Worm (Caenorhabditis elegans) whole organism, L4 larva: ENCODE measurements around the gene M04G7.5.

Source experiments
- ZK546.5 ChIP-seq, 2 experiments: sonication (generic microtip); optimal IDR thresholded peaks; 2 replicates each; lab custom pipeline; 2017; ENCODE audit warnings: missing biosample characterization in 2 of 2, missing genetic modification characterization in 2 of 2
- aha-1 ChIP-seq: fragments of 150-350 bp; peaks from one replicate; lab custom pipeline; 2014; ENCODE audit warnings: missing biosample characterization, missing genetic modification characterization
- aly-2 ChIP-seq: sonication (generic microtip); optimal IDR thresholded peaks from 2 replicates; lab custom pipeline; 2018; ENCODE audit warnings: missing biosample characterization, missing genetic modification characterization
- ama-1 ChIP-seq: fragments of 150-350 bp; optimal IDR thresholded peaks from 2 replicates; lab custom pipeline; 2014; ENCODE audit warnings: inconsistent platforms, mixed read lengths
- daf-8 ChIP-seq: fragments of 200-800 bp; sonication (Bioruptor generic); IDR thresholded peaks from 2 replicates; pipeline ENCODE4 v1.3.6; 2022; ENCODE audit warnings: missing genetic modification characterization, missing compliant biosample characterization
- fkh-10 ChIP-seq: fragments of 150-350 bp; optimal IDR thresholded peaks from 2 replicates; lab custom pipeline; 2014; ENCODE audit warnings: missing biosample characterization, missing genetic modification reagents, missing genetic modification characterization
- nhr-10 ChIP-seq: fragments of 150-350 bp; optimal IDR thresholded peaks from 2 replicates; lab custom pipeline; 2014; ENCODE audit warnings: missing biosample characterization, missing genetic modification characterization
- zag-1 ChIP-seq: fragments of 150-350 bp; optimal IDR thresholded peaks from 2 replicates; lab custom pipeline; 2014; ENCODE audit warnings: missing biosample characterization, missing genetic modification characterization

DNA sequence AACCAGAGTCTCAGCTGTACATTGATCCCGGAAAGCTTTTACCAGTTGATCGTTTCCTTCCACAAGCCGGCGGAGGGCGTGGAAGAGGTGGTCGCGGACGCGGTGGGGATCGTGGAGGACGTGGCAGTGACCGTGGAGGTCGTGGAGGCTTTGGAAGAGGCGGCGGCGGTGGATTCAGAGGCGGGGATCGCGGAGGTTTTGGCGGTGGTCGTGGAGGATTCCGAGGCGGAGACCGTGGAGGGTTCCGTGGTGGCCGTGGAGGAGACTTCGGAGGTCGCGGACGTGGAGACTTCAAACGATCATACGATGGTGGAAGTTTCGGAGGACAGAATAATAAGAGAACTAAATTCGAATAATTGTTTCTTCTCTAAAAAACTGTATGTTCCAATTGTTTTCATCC is 28.3 kb upstream of the M04G7.5 start:
- TF ChIP-seq aly-2 (tag; lab: Kevin White, UChicago) (no peak), aha-1 (tag; lab: Kevin White, UChicago) (peak; percentile 21), nhr-10 (no peak), ama-1 (lab: Kevin White, UChicago) (no peak), ZK546.5 (tag; optimal IDR thresholded peaks at IDR 0.05; lab: Kevin White, UChicago) (no peak), daf-8 (GFP tag; lab: Robert Waterston, UW) (no peak), zag-1 (tag; lab: Kevin White, UChicago) (no peak), fkh-10 (no peak)
